Worm (Caenorhabditis elegans): ENCODE measurements around the gene spp-22.

DNA sequence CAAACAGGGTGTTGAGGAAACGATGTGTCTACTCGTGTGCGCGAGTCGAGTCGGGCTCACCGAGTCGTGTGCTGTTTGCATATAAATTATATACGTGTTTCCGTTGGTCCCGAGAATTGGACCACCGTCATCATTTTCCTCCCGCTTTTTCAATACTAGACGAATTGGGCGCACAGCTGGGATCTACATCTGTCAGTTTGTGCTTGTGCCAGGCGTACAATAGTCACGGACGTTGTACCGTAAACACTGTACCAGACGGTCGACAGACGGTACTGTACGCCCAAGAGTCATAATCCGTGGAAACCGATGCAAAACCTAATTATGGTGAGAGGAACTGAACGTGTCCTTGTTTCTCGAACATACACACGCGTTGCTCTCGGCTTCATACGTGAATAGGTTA lies 2.4 kb upstream of the spp-22 start:
- no peak for TF ChIP-seq ceh-6 (GFP tag; optimal IDR thresholded peaks at IDR 0.05)
- TF ChIP-seq ets-4 (tag; optimal IDR thresholded peaks at IDR 0.05), result no peak
- no peak for TF ChIP-seq ama-1 (optimal IDR thresholded peaks at IDR 0.05)
- TF ChIP-seq ceh-34 (tag; optimal IDR thresholded peaks at IDR 0.05), result no peak

Data from whole organism, late embryonic.